Fruit fly (Drosophila melanogaster) whole organism, prepupa: Measurements from ENCODE around the gene CG10222.

Experiments
- CG11902 ChIP-seq: fragments of 200-800 bp; sonication (Bioruptor generic); optimal IDR thresholded peaks from 3 replicates; lab custom pipeline; 2016; ENCODE audit warnings: missing biosample characterization, missing genetic modification characterization
- CG15336 ChIP-seq: fragments of 200-800 bp; sonication (Bioruptor generic); IDR thresholded peaks from 2 replicates; pipeline ENCODE4 v1.3.6; 2022; ENCODE audit warnings: missing biosample characterization, missing genetic modification characterization
- CG3032 ChIP-seq: fragments of 200-800 bp; optimal IDR thresholded peaks from 2 replicates; lab custom pipeline; 2019; ENCODE audit warnings: missing biosample characterization, mild to moderate bottlenecking, missing genetic modification characterization, moderate library complexity
- CG34406 ChIP-seq: fragments of 200-800 bp; sonication (Bioruptor generic); optimal IDR thresholded peaks from 3 replicates; lab custom pipeline; 2016; ENCODE audit warnings: missing biosample characterization, missing genetic modification characterization
- Eip75B ChIP-seq: fragments of 200-800 bp; sonication (Bioruptor generic); optimal IDR thresholded peaks from 3 replicates; lab custom pipeline; 2016; ENCODE audit warnings: missing biosample characterization, missing genetic modification characterization
- Ets21C ChIP-seq: fragments of 200-800 bp; sonication (Bioruptor generic); optimal IDR thresholded peaks from 3 replicates; lab custom pipeline; 2016; ENCODE audit warnings: missing biosample characterization, missing genetic modification characterization
- fkh ChIP-seq: fragments of 200-800 bp; sonication (Bioruptor generic); optimal IDR thresholded peaks from 3 replicates; lab custom pipeline; 2017; ENCODE audit warnings: missing biosample characterization, mild to moderate bottlenecking, missing genetic modification characterization, moderate library complexity
- net ChIP-seq: fragments of 200-800 bp; sonication (Bioruptor generic); optimal IDR thresholded peaks from 3 replicates; lab custom pipeline; 2016; ENCODE audit warnings: missing biosample characterization, missing genetic modification characterization

DNA sequence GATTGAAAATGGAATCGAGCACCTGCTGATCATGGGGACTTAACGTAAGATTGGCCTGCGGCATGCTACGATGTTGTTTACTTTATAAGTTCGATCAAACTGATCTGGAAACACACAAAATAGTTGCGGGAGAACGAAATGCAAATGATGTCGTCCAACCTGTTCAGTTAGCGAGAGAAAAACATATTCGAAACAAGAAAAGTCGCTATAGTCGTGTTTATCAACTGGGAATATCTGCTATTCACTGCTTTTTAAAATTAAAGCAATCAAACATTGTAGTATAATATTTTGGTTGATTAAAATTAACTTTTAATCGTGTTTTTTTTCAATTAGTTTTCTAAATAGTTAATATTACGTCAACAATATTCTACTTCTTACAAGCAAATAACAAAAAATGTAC lies 14.3 kb upstream of the CG10222 start, which contains the start of gene CG14105:
- TF ChIP-seq Eip75B (GFP tag; lab: Kevin White, UChicago) (no peak), CG3032 (tag; lab: Kevin White, UChicago) (no peak), CG11902 (GFP tag; lab: Kevin White, UChicago) (no peak), net (GFP tag; lab: Kevin White, UChicago) (no peak), Ets21C (GFP tag; lab: Kevin White, UChicago) (no peak), fkh (no peak), CG15336 (GFP tag; lab: Robert Waterston, UW) (no peak), CG34406 (no peak)
